Worm (Caenorhabditis elegans): Measurements from ENCODE around the gene sru-39.

sru-39 gene

DNA sequence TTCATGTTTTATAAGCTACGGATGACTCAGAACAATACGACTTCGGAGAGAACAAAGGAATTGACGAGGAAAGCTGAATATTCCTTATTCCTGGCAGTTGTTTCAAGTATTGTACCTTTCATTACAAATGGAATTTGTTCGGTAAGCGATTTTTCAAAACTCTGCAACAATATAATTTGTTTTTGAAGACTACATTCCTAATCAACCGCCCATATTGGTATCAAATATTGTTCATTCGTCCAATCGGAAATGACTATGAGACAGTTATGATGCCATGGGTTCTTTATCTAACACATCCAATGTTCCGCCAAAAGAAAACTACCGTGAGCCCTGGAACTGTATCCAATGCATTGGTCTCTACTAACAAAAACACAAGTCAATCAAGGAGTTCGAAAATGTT lies 8.9 kb downstream of the sru-39 start:
- TF ChIP-seq scrt-1 (GFP tag; IDR thresholded peaks at IDR 0.05) (no peak), hmbx-1 (tag; optimal IDR thresholded peaks at IDR 0.05) (no peak), sea-1 (GFP tag; conservative IDR thresholded peaks at IDR 0.05) (no peak), ets-7 (tag; optimal IDR thresholded peaks at IDR 0.05) (no peak), F13C5.2 (tag; optimal IDR thresholded peaks at IDR 0.05) (no peak), flt-1 (GFP tag; IDR thresholded peaks at IDR 0.05) (no peak), pes-1 (GFP tag; IDR thresholded peaks at IDR 0.05) (no peak), ceh-13 (GFP tag; optimal IDR thresholded peaks at IDR 0.05) (no peak), ama-1 (optimal IDR thresholded peaks at IDR 0.05) (no peak), tra-4 (tag; optimal IDR thresholded peaks at IDR 0.05) (no peak), aly-1 (tag; optimal IDR thresholded peaks at IDR 0.05) (no peak), hmg-4 (GFP tag; optimal IDR thresholded peaks at IDR 0.05) (no peak), tbx-11 (GFP tag; IDR thresholded peaks at IDR 0.05) (no peak), ceh-36 (tag; optimal IDR thresholded peaks at IDR 0.05) (no peak), B0310.2 (tag; optimal IDR thresholded peaks at IDR 0.05) (no peak), tbx-37 (GFP tag; conservative IDR thresholded peaks at IDR 0.05) (no peak), hnd-1 (tag; optimal IDR thresholded peaks at IDR 0.05) (no peak)

DNA sequence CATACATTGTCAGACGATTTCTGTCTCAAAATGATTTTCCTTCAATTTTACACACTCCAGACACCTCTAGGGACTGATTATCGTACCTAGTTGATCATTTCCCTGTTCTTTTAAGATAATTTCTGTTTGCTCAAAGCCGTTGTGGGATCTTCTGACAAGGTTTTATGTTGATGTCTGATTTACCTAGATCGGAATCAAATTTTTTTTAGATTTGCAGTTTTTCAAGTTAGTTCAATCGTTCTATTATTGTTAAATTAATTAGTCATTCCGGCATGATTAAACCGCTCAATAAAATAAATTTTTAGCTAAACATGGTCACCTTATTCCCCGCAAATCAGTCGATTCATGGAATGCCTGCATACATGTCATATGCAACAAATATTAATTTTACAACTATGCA lies 10.3 kb downstream of the sru-39 start, which contains the start of gene sru-30:
sru-30 (plus strand) TSS at position 301 of the 400 bp plus-strand sequence.
- TF ChIP-seq tbx-37 (GFP tag; conservative IDR thresholded peaks at IDR 0.05) = no peak
- no peak for TF ChIP-seq tra-4 (tag; optimal IDR thresholded peaks at IDR 0.05)
- no peak for TF ChIP-seq sea-1 (GFP tag; conservative IDR thresholded peaks at IDR 0.05)
- no peak for TF ChIP-seq scrt-1 (GFP tag; IDR thresholded peaks at IDR 0.05)
- no peak for TF ChIP-seq ceh-13 (GFP tag; optimal IDR thresholded peaks at IDR 0.05)
- TF ChIP-seq ets-7 (tag; optimal IDR thresholded peaks at IDR 0.05) = no peak
- TF ChIP-seq hnd-1 (tag; optimal IDR thresholded peaks at IDR 0.05) = no peak
- TF ChIP-seq B0310.2 (tag; optimal IDR thresholded peaks at IDR 0.05) = no peak

DNA sequence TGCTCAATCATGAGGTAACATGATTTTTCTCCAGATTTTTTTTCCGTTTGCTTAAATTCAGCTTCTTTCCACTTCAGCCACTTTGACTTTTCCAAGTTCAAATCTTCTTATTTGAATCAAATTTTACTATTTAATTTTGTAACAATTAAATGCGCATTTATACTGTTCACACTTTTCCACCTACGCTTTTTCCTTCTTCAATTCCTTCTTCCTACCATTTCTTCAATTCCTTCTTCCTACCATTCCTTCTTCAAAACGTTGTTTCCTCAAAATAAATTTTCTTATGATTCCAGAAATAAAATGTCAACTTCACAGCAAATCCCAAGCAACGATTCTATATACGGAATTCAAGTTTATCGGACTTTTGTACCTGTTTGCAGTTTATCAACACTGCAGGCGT lies 13.1 kb downstream of the sru-39 start, which contains the start of gene sru-31:
sru-31 (plus strand) TSS at position 301 of the 400 bp plus-strand sequence.
- TF ChIP-seq flt-1 (GFP tag; IDR thresholded peaks at IDR 0.05) (no peak), hmbx-1 (tag; optimal IDR thresholded peaks at IDR 0.05) (no peak), ceh-36 (tag; optimal IDR thresholded peaks at IDR 0.05) (no peak), pes-1 (GFP tag; IDR thresholded peaks at IDR 0.05) (no peak), hnd-1 (tag; optimal IDR thresholded peaks at IDR 0.05) (no peak)

DNA sequence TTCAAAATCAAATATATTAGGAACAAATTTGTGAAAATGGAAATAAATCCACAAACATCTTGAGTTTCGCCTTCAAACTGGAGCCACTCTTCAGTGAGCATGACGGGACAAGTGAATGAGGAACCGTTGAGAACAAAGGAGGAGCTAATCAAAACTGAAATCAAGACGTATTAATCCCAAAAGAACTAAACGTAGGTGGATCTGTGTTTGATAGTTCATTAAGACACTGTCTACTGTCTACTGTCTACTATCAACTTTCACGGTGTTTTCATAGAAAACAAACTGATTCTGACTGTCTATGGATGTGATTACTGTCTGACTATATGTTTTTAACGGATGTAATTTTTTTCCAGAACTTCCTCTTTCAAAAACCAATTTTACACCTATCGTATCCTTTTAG lies 18.4 kb downstream of the sru-39 start, which contains the start of gene str-193:
str-193 (minus strand) TSS at position 101 of the 400 bp plus-strand sequence.
- TF ChIP-seq hmg-4 (GFP tag; optimal IDR thresholded peaks at IDR 0.05) (no peak), hnd-1 (tag; optimal IDR thresholded peaks at IDR 0.05) (no peak), ama-1 (optimal IDR thresholded peaks at IDR 0.05) (no peak), sea-1 (GFP tag; conservative IDR thresholded peaks at IDR 0.05) (no peak), ceh-13 (GFP tag; optimal IDR thresholded peaks at IDR 0.05) (no peak), pes-1 (GFP tag; IDR thresholded peaks at IDR 0.05) (no peak), B0310.2 (tag; optimal IDR thresholded peaks at IDR 0.05) (no peak), ets-7 (tag; optimal IDR thresholded peaks at IDR 0.05) (no peak), ceh-36 (tag; optimal IDR thresholded peaks at IDR 0.05) (no peak), hmbx-1 (tag; optimal IDR thresholded peaks at IDR 0.05) (no peak), tbx-11 (GFP tag; IDR thresholded peaks at IDR 0.05) (no peak), scrt-1 (GFP tag; IDR thresholded peaks at IDR 0.05) (no peak), tra-4 (tag; optimal IDR thresholded peaks at IDR 0.05) (no peak), F13C5.2 (tag; optimal IDR thresholded peaks at IDR 0.05) (no peak), tbx-37 (GFP tag; conservative IDR thresholded peaks at IDR 0.05) (no peak)

DNA sequence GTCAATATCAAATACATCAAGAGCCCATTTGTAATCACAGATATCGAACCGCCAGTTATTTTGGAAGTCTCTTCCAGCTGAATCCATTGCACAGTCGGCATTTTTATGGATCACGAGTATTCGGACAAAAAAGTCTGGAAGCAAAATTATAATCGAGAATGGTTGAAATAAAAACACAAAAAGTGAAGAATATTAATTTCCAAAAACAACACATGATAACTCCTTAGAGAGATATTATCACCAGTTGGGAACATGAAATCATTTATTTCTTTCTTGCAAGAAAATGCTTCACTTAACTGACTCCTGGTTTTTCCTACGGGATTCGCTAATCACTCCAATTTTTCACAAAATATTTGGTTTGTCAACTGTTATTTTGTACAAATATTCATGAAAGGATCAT lies 20.9 kb downstream of the sru-39 start, which contains the start of gene str-2:
str-2 (minus strand) TSS at position 101 of the 400 bp plus-strand sequence.
- TF ChIP-seq scrt-1 (GFP tag; IDR thresholded peaks at IDR 0.05) (no peak), B0310.2 (tag; optimal IDR thresholded peaks at IDR 0.05) (no peak), F13C5.2 (tag; optimal IDR thresholded peaks at IDR 0.05) (no peak), sea-1 (GFP tag; conservative IDR thresholded peaks at IDR 0.05) (no peak), tbx-37 (GFP tag; conservative IDR thresholded peaks at IDR 0.05) (no peak), hmg-4 (GFP tag; optimal IDR thresholded peaks at IDR 0.05) (no peak), tra-4 (tag; optimal IDR thresholded peaks at IDR 0.05) (no peak), aly-1 (tag; optimal IDR thresholded peaks at IDR 0.05) (no peak), ceh-36 (tag; optimal IDR thresholded peaks at IDR 0.05) (no peak), flt-1 (GFP tag; IDR thresholded peaks at IDR 0.05) (no peak), hmbx-1 (tag; optimal IDR thresholded peaks at IDR 0.05) (no peak), hnd-1 (tag; optimal IDR thresholded peaks at IDR 0.05) (no peak), ama-1 (optimal IDR thresholded peaks at IDR 0.05) (no peak), pes-1 (GFP tag; IDR thresholded peaks at IDR 0.05) (no peak), ceh-13 (GFP tag; optimal IDR thresholded peaks at IDR 0.05) (no peak), ets-7 (tag; optimal IDR thresholded peaks at IDR 0.05) (no peak), tbx-11 (GFP tag; IDR thresholded peaks at IDR 0.05) (no peak)

DNA sequence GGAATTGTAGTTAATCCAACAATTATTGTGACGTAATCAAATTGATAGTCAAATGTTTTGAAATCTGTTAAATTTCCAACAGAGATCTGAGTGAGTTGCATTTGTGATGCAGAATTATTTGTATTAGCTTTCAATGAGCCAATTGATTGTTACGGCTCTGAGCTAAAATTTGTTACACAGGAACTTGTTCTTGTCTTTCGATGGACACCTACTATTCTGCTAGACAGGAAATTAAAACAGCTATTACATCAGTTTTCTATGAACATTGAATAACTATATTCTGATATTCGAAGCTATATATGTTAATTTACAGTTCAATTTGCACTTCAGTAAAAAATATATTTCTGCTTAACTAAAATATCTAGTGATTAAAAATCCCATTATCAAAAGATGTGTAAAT lies 30.6 kb downstream of the sru-39 start, which contains the start of gene sru-40:
sru-40 (minus strand) TSS at position 101 of the 400 bp plus-strand sequence.
- no peak for TF ChIP-seq hmg-4 (GFP tag; optimal IDR thresholded peaks at IDR 0.05)
- TF ChIP-seq F13C5.2 (tag; optimal IDR thresholded peaks at IDR 0.05) = no peak

DNA sequence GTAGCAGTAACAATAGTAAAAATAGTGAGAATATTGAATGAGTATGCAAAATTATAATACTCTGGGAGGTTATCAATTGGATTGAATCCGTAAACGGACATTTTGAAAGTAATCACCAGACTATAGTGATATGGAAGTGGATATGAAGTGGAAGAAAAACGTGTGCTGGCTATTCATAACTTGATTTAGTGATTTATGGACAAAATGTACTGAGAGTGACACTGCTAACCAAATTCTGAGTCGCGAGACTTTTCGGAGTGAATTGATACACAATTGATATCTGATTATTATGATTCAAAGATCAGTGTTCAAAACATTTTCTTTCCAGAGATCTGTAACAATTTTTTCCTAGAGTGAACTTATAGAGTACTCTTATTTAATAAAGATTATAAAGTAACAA lies 32.7 kb downstream of the sru-39 start, which contains the start of gene sru-38:
sru-38 (minus strand) TSS at position 101 of the 400 bp plus-strand sequence.
- TF ChIP-seq ets-7 (tag; optimal IDR thresholded peaks at IDR 0.05) (no peak), B0310.2 (tag; optimal IDR thresholded peaks at IDR 0.05) (no peak), aly-1 (tag; optimal IDR thresholded peaks at IDR 0.05) (no peak), tbx-37 (GFP tag; conservative IDR thresholded peaks at IDR 0.05) (no peak), F13C5.2 (tag; optimal IDR thresholded peaks at IDR 0.05) (no peak), sea-1 (GFP tag; conservative IDR thresholded peaks at IDR 0.05) (no peak), hmbx-1 (tag; optimal IDR thresholded peaks at IDR 0.05) (no peak), ceh-36 (tag; optimal IDR thresholded peaks at IDR 0.05) (no peak)

DNA sequence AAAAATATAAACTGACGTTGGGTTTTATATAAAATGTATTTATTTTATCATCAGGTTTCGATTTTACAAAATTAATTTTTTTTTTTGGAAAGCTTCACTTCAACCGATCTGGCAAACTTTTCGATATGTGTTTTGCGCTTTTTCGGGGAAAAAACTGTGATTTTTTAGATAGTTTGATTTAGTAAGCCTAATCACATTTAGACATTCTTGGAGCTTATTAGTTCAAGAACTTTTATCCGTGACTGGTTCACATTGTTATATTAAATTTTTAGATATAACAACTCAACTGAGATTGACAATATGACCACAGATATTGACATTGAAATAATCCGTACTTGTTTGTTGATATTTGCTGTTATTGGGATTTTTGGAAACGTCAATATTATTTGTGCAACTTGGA lies 34.4 kb downstream of the sru-39 start, which contains the start of gene srsx-21:
srsx-21 (plus strand) TSS at position 301 of the 400 bp plus-strand sequence.
- TF ChIP-seq ama-1 (optimal IDR thresholded peaks at IDR 0.05) (no peak), scrt-1 (GFP tag; IDR thresholded peaks at IDR 0.05) (no peak), hmbx-1 (tag; optimal IDR thresholded peaks at IDR 0.05) (no peak), hmg-4 (GFP tag; optimal IDR thresholded peaks at IDR 0.05) (no peak), ceh-13 (GFP tag; optimal IDR thresholded peaks at IDR 0.05) (no peak)
